Fruit fly (Drosophila melanogaster) whole organism, adult: Measurements from ENCODE around the gene RpL27.

ENCODE experiments used
- CG12768 ChIP-seq: fragments of 200-800 bp; sonication (Bioruptor generic); optimal IDR thresholded peaks from 2 replicates; lab custom pipeline; 2017; ENCODE audit warnings: missing biosample characterization, missing genetic modification characterization, mild to moderate bottlenecking, moderate library complexity, missing genetic modification reagents
- CG33017 ChIP-seq: fragments of 200-800 bp; sonication (Bioruptor generic); optimal IDR thresholded peaks from 2 replicates; lab custom pipeline; 2018; ENCODE audit warnings: missing biosample characterization, mild to moderate bottlenecking, missing genetic modification characterization, moderate library complexity
- CG5204 ChIP-seq: fragments of 200-800 bp; sonication (Bioruptor generic); optimal IDR thresholded peaks from 2 replicates; lab custom pipeline; 2016; ENCODE audit warnings: missing biosample characterization, missing genetic modification characterization
- CG7101 ChIP-seq: fragments of 200-800 bp; sonication (Bioruptor generic); optimal IDR thresholded peaks from 2 replicates; lab custom pipeline; 2018; ENCODE audit warnings: missing biosample characterization, mild to moderate bottlenecking, missing genetic modification characterization, moderate library complexity
- bab1 ChIP-seq: fragments of 200-800 bp; sonication (Bioruptor generic); optimal IDR thresholded peaks from 3 replicates; lab custom pipeline; 2019; ENCODE audit warnings: missing biosample characterization, mild to moderate bottlenecking, missing genetic modification characterization, moderate library complexity
- cic ChIP-seq: fragments of 200-800 bp; sonication (Bioruptor generic); optimal IDR thresholded peaks from 2 replicates; lab custom pipeline; 2017; ENCODE audit warnings: missing biosample characterization, mild to moderate bottlenecking, missing genetic modification characterization, moderate library complexity
- kay ChIP-seq: fragments of 200-800 bp; sonication (Bioruptor generic); peaks from one replicate; lab custom pipeline; 2016; ENCODE audit warnings: missing biosample characterization, missing genetic modification characterization, borderline replicate concordance
- toe ChIP-seq: fragments of 200-800 bp; sonication (Bioruptor generic); optimal IDR thresholded peaks from 2 replicates; lab custom pipeline; 2016; ENCODE audit warnings: missing biosample characterization, missing genetic modification characterization

DNA sequence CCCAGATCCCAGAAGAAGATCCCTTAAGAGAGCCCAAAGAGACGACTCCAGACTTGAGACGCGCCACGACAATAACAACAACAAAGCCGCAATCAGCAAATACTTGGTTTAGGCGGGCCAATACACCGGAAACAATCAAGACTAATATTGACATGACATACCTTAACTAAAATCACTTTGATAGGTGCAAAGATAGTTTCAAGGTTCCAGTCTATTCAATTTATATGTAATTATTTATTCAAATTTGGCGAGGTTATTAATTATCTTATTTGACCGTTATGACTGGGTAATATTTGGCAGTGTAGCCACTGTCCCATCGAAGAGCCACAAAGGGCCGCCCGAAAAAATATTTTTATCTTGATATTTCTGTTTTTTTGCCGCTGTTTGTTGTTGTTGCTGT, 44.4 kb downstream of the RpL27 start:
- TF ChIP-seq CG5204 (GFP tag; lab: Kevin White, UChicago) (no peak), CG12768 (GFP tag; lab: Kevin White, UChicago) (no peak), kay (GFP tag; lab: Kevin White, UChicago) (no peak), CG7101 (no peak), toe (GFP tag; lab: Kevin White, UChicago) (no peak), CG33017 (tag; lab: Kevin White, UChicago) (no peak), cic (no peak), bab1 (GFP tag; lab: Kevin White, UChicago) (peak; percentile 77)
